Fruit fly (Drosophila melanogaster) whole organism, prepupa: ENCODE measurements around the gene GluRIIB.

Experiments used
- Blimp-1 ChIP-seq: fragments of 200-800 bp; sonication (Bioruptor generic); optimal IDR thresholded peaks from 3 replicates; lab custom pipeline; 2017; ENCODE audit warnings: missing biosample characterization, missing genetic modification characterization, mild to moderate bottlenecking, moderate library complexity, missing genetic modification reagents
- CG11294 ChIP-seq: fragments of 200-800 bp; sonication (Bioruptor generic); IDR thresholded peaks from 2 replicates; pipeline ENCODE4 v1.3.6; 2022; ENCODE audit warnings: missing biosample characterization, missing genetic modification characterization
- CG11902 ChIP-seq: fragments of 200-800 bp; sonication (Bioruptor generic); optimal IDR thresholded peaks from 3 replicates; lab custom pipeline; 2016; ENCODE audit warnings: missing biosample characterization, missing genetic modification characterization
- CG15336 ChIP-seq: fragments of 200-800 bp; sonication (Bioruptor generic); IDR thresholded peaks from 2 replicates; pipeline ENCODE4 v1.3.6; 2022; ENCODE audit warnings: missing biosample characterization, missing genetic modification characterization
- CG1621 ChIP-seq: fragments of 200-800 bp; sonication (Bioruptor generic); optimal IDR thresholded peaks from 3 replicates; lab custom pipeline; 2018; ENCODE audit warnings: missing biosample characterization, mild to moderate bottlenecking, missing genetic modification characterization
- CG3032 ChIP-seq: fragments of 200-800 bp; optimal IDR thresholded peaks from 2 replicates; lab custom pipeline; 2019; ENCODE audit warnings: missing biosample characterization, mild to moderate bottlenecking, missing genetic modification characterization, moderate library complexity
- CG31627 ChIP-seq: fragments of 200-800 bp; sonication (Bioruptor generic); optimal IDR thresholded peaks from 3 replicates; lab custom pipeline; 2016; ENCODE audit warnings: missing biosample characterization, missing genetic modification characterization
- CG3919 ChIP-seq: fragments of 200-800 bp; sonication (Bioruptor generic); optimal IDR thresholded peaks from 3 replicates; lab custom pipeline; 2016; ENCODE audit warnings: missing biosample characterization, missing genetic modification characterization
- CG4318 ChIP-seq: fragments of 200-800 bp; sonication (Bioruptor generic); optimal IDR thresholded peaks from 3 replicates; lab custom pipeline; 2017; ENCODE audit warnings: missing biosample characterization, mild to moderate bottlenecking, missing genetic modification characterization
- CG6163 ChIP-seq: fragments of 200-800 bp; sonication (Bioruptor generic); IDR thresholded peaks from 3 replicates; pipeline ENCODE4 v1.3.6; 2022; ENCODE audit warnings: missing biosample characterization, missing genetic modification characterization
- CG6792 ChIP-seq: fragments of 200-800 bp; sonication (Bioruptor generic); optimal IDR thresholded peaks from 3 replicates; lab custom pipeline; 2016; ENCODE audit warnings: missing biosample characterization, missing genetic modification characterization
- CG6808 ChIP-seq: fragments of 200-800 bp; sonication (Bioruptor generic); optimal IDR thresholded peaks from 3 replicates; lab custom pipeline; 2017; ENCODE audit warnings: missing biosample characterization, missing genetic modification characterization, mild to moderate bottlenecking, moderate library complexity, missing genetic modification reagents
- CG6854 ChIP-seq: fragments of 200-800 bp; sonication (Bioruptor generic); optimal IDR thresholded peaks from 2 replicates; lab custom pipeline; 2017; ENCODE audit warnings: missing biosample characterization, mild to moderate bottlenecking, missing genetic modification characterization
- CG7368 ChIP-seq: fragments of 200-800 bp; sonication (Bioruptor generic); optimal IDR thresholded peaks from 3 replicates; lab custom pipeline; 2016; ENCODE audit warnings: missing biosample characterization, missing genetic modification characterization
- CG8319 ChIP-seq: fragments of 200-800 bp; sonication (Bioruptor generic); optimal IDR thresholded peaks from 3 replicates; lab custom pipeline; 2016; ENCODE audit warnings: missing biosample characterization, missing genetic modification characterization
- Eip75B ChIP-seq: fragments of 200-800 bp; sonication (Bioruptor generic); optimal IDR thresholded peaks from 3 replicates; lab custom pipeline; 2016; ENCODE audit warnings: missing biosample characterization, missing genetic modification characterization
- Eip78C ChIP-seq: fragments of 200-800 bp; sonication (Bioruptor generic); peaks from one replicate; lab custom pipeline; 2016; ENCODE audit warnings: missing biosample characterization, missing genetic modification characterization
- Eip93F ChIP-seq: fragments of 200-800 bp; sonication (Bioruptor generic); optimal IDR thresholded peaks from 2 replicates; lab custom pipeline; 2016; ENCODE audit warnings: missing biosample characterization, mild to moderate bottlenecking, missing genetic modification characterization
- Ets21C ChIP-seq: fragments of 200-800 bp; sonication (Bioruptor generic); optimal IDR thresholded peaks from 3 replicates; lab custom pipeline; 2016; ENCODE audit warnings: missing biosample characterization, missing genetic modification characterization
- Ets96B ChIP-seq: fragments of 200-800 bp; optimal IDR thresholded peaks from 2 replicates; lab custom pipeline; 2019; ENCODE audit warnings: missing biosample characterization, mild to moderate bottlenecking, missing genetic modification characterization, moderate library complexity
- Hr39 ChIP-seq: fragments of 200-800 bp; sonication (Bioruptor generic); optimal IDR thresholded peaks from 2 replicates; lab custom pipeline; 2016; ENCODE audit warnings: missing biosample characterization, missing genetic modification characterization
- Lpt ChIP-seq: fragments of 200-800 bp; sonication (Bioruptor generic); optimal IDR thresholded peaks from 3 replicates; lab custom pipeline; 2016; ENCODE audit warnings: missing biosample characterization, missing genetic modification characterization
- Met ChIP-seq: fragments of 200-800 bp; sonication (Bioruptor generic); optimal IDR thresholded peaks from 3 replicates; lab custom pipeline; 2016; ENCODE audit warnings: missing biosample characterization, missing genetic modification characterization
- Smox ChIP-seq: fragments of 200-800 bp; sonication (Bioruptor generic); optimal IDR thresholded peaks from 3 replicates; lab custom pipeline; 2016; ENCODE audit warnings: missing biosample characterization, missing genetic modification characterization
- Sox102F ChIP-seq: fragments of 200-800 bp; sonication (Bioruptor generic); optimal IDR thresholded peaks from 2 replicates; lab custom pipeline; 2016; ENCODE audit warnings: missing biosample characterization, mild to moderate bottlenecking, missing genetic modification characterization
- achi ChIP-seq: fragments of 200-800 bp; sonication (Bioruptor generic); optimal IDR thresholded peaks from 3 replicates; lab custom pipeline; 2016; ENCODE audit warnings: missing biosample characterization, missing genetic modification characterization
- acj6 ChIP-seq: fragments of 200-800 bp; sonication (Bioruptor generic); optimal IDR thresholded peaks from 3 replicates; lab custom pipeline; 2016; ENCODE audit warnings: missing biosample characterization, missing genetic modification characterization
- cyc ChIP-seq: fragments of 200-800 bp; sonication (Bioruptor generic); optimal IDR thresholded peaks from 3 replicates; lab custom pipeline; 2016; ENCODE audit warnings: missing biosample characterization, missing genetic modification characterization
- eg ChIP-seq: fragments of 200-800 bp; sonication (Bioruptor generic); IDR thresholded peaks from 3 replicates; pipeline ENCODE4 v1.3.6; 2022; ENCODE audit warnings: missing biosample characterization, missing genetic modification characterization
- fd59A ChIP-seq: fragments of 200-800 bp; sonication (Bioruptor generic); optimal IDR thresholded peaks from 2 replicates; lab custom pipeline; 2017; ENCODE audit warnings: missing biosample characterization, mild to moderate bottlenecking, missing genetic modification characterization, missing genetic modification reagents
- fd85E ChIP-seq: fragments of 200-800 bp; sonication (Bioruptor generic); optimal IDR thresholded peaks from 3 replicates; lab custom pipeline; 2016; ENCODE audit warnings: missing biosample characterization, missing genetic modification characterization
- net ChIP-seq: fragments of 200-800 bp; sonication (Bioruptor generic); optimal IDR thresholded peaks from 3 replicates; lab custom pipeline; 2016; ENCODE audit warnings: missing biosample characterization, missing genetic modification characterization
- pdm3 ChIP-seq: fragments of 200-800 bp; sonication (Bioruptor generic); optimal IDR thresholded peaks from 3 replicates; lab custom pipeline; 2016; ENCODE audit warnings: missing biosample characterization, missing genetic modification characterization
- salr ChIP-seq, 2 experiments: fragments of 200-800 bp; sonication (Bioruptor generic); optimal IDR thresholded peaks; 3 replicates each; lab custom pipeline; 2016 to 2018; ENCODE audit warnings: missing biosample characterization in 2 of 2, missing genetic modification characterization in 2 of 2, mild to moderate bottlenecking in 1 of 2
- spab ChIP-seq: fragments of 200-800 bp; sonication (Bioruptor generic); optimal IDR thresholded peaks from 2 replicates; lab custom pipeline; 2017; ENCODE audit warnings: missing biosample characterization, mild to moderate bottlenecking, missing genetic modification characterization, missing genetic modification reagents
- svp ChIP-seq: fragments of 200-800 bp; sonication (Bioruptor generic); peaks from one replicate; lab custom pipeline; 2016; ENCODE audit warnings: missing biosample characterization, missing genetic modification characterization
- topi ChIP-seq: fragments of 200-800 bp; sonication (Bioruptor generic); optimal IDR thresholded peaks from 3 replicates; lab custom pipeline; 2016; ENCODE audit warnings: missing biosample characterization, missing genetic modification characterization
- vri ChIP-seq: fragments of 200-800 bp; sonication (Bioruptor generic); optimal IDR thresholded peaks from 3 replicates; lab custom pipeline; 2016; ENCODE audit warnings: missing biosample characterization, mild to moderate bottlenecking, missing genetic modification characterization

Gene GluRIIB

dm6 chr2L:5546518-5547287, 12.4 kb upstream of the GluRIIB start, which contains the start of gene Oscillin (continued):
- TF ChIP-seq Smox (GFP tag; lab: Kevin White, UChicago) (peak; percentile 65), Hr39 (peak; percentile 27), acj6 (GFP tag; lab: Kevin White, UChicago) (peak; percentile 79), Met (GFP tag; lab: Kevin White, UChicago) (peak; percentile 53), topi (GFP tag; lab: Kevin White, UChicago) (peak; percentile 81), Eip75B (GFP tag; lab: Kevin White, UChicago) (peak; percentile 70), Blimp-1 (GFP tag; lab: Kevin White, UChicago) (peak; percentile 97), CG3919 (peak; percentile 76), salr (GFP tag; optimal IDR thresholded peaks at IDR 0.05; lab: Kevin White, UChicago) (peak in 1 of 2 experiments; percentile 67), achi (GFP tag; lab: Kevin White, UChicago) (peak; percentile 78), Lpt (GFP tag; lab: Kevin White, UChicago) (no peak), CG15336 (GFP tag; lab: Robert Waterston, UW) (peak; percentile 73), CG3032 (peak; percentile 80), CG31627 (GFP tag; lab: Kevin White, UChicago) (peak; percentile 68), CG6163 (GFP tag; lab: Robert Waterston, UW) (peak; percentile 79), CG1621 (tag; lab: Kevin White, UChicago) (no peak), Eip93F (GFP tag; lab: Kevin White, UChicago) (no peak), Eip78C (GFP tag; lab: Kevin White, UChicago) (peak; percentile 96), fd59A (GFP tag; lab: Kevin White, UChicago) (peak; percentile 6), CG4318 (GFP tag; lab: Kevin White, UChicago) (no peak), vri (peak; percentile 39), pdm3 (GFP tag; lab: Kevin White, UChicago) (peak; percentile 39), CG11902 (GFP tag; lab: Kevin White, UChicago) (peak; percentile 52), CG11294 (peak; percentile 30), cyc (GFP tag; lab: Kevin White, UChicago) (peak; percentile 65), eg (peak; percentile 86)

dm6 chr2L:5547288-5547777, 11.8 kb upstream of the GluRIIB start:
- TF ChIP-seq vri (peak; percentile 5), Smox (GFP tag; lab: Kevin White, UChicago) (no peak), svp (GFP tag; lab: Kevin White, UChicago) (peak; percentile 62), Blimp-1 (GFP tag; lab: Kevin White, UChicago) (peak; percentile 1), Eip93F (GFP tag; lab: Kevin White, UChicago) (peak; percentile 25), topi (GFP tag; lab: Kevin White, UChicago) (no peak), achi (GFP tag; lab: Kevin White, UChicago) (no peak)
- TF ChIP-seq, all 60 proteins: peak for 4

DNA sequence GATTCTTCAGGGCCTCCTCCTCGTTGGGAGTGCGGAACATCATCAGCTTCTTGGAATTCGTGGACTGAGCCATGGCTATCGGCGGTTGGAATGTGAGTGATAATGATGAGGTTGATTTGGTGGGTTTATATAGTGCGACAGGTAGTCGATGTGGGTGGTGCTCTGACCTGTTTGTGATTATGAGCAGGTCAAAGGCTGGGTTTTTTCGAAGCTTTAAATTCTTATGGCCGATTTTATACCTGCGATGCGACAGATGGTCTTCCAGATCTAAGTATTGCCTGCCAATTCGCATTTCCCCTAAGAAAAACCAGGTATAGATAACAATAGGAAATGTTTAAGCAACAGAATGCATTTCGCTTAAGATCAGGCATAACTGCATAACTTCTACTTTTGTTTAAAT, 8.4 kb upstream of the GluRIIB start, which contains the start of gene CG14014:
Gene CG14014 (minus strand): TSS at position 101 of the 400 bp plus-strand sequence.
- no peak for TF ChIP-seq Ets96B (tag; lab: Kevin White, UChicago)
- no peak for TF ChIP-seq CG6808
- TF ChIP-seq CG1621 (tag; lab: Kevin White, UChicago): no peak
- TF ChIP-seq net (GFP tag; lab: Kevin White, UChicago): no peak
- no peak for TF ChIP-seq CG6792 (GFP tag; lab: Kevin White, UChicago)
- no peak for TF ChIP-seq CG3032
- TF ChIP-seq fd85E (GFP tag; lab: Kevin White, UChicago): no peak
- no peak for TF ChIP-seq fd59A (GFP tag; lab: Kevin White, UChicago)

- TF ChIP-seq vri (no peak), CG11294 (no peak), CG8319 (no peak), salr (GFP tag; optimal IDR thresholded peaks at IDR 0.05; lab: Kevin White, UChicago) (no peak), achi (GFP tag; lab: Kevin White, UChicago) (no peak), Sox102F (GFP tag; lab: Kevin White, UChicago) (no peak), CG11902 (GFP tag; lab: Kevin White, UChicago) (no peak), CG6854 (GFP tag; lab: Kevin White, UChicago) (no peak), cyc (GFP tag; lab: Kevin White, UChicago) (no peak), CG4318 (GFP tag; lab: Kevin White, UChicago) (no peak), Ets21C (GFP tag; lab: Kevin White, UChicago) (no peak), spab (GFP tag; lab: Kevin White, UChicago) (no peak), CG7368 (GFP tag; lab: Kevin White, UChicago) (no peak), CG6808 (no peak), Smox (GFP tag; lab: Kevin White, UChicago) (no peak), eg (no peak)
- TF ChIP-seq, all 60 proteins: peak for 0
Measured at dm6 chr2L:5551538-5551937, 7.6 kb upstream of the GluRIIB start, which contains the start of gene CG18269. TSS of gene CG18269 (plus strand) at chr2L:5551838.
